Fruit fly (Drosophila melanogaster) whole organism, embryonic: ENCODE results near the gene Iris.

ENCODE experiments used
- Asciz ChIP-seq: fragments of 200-800 bp; sonication (Bioruptor generic); optimal IDR thresholded peaks from 2 replicates; lab custom pipeline; 2017; ENCODE audit warnings: missing biosample characterization, mild to moderate bottlenecking, missing genetic modification characterization, missing genetic modification reagents
- CG1024 ChIP-seq: fragments of 200-800 bp; sonication (Bioruptor generic); IDR thresholded peaks from 2 replicates; pipeline ENCODE4 v1.3.6; 2022; ENCODE audit warnings: missing biosample characterization, missing genetic modification characterization
- CG10274 ChIP-seq: fragments of 200-800 bp; sonication (Bioruptor generic); optimal IDR thresholded peaks from 3 replicates; lab custom pipeline; 2017; ENCODE audit warnings: missing biosample characterization, mild to moderate bottlenecking, missing genetic modification characterization
- CG10366 ChIP-seq: fragments of 200-800 bp; sonication (Bioruptor generic); IDR thresholded peaks from 2 replicates; pipeline ENCODE4 v1.3.6; 2022; ENCODE audit warnings: missing biosample characterization, missing genetic modification characterization
- CG10654 ChIP-seq: fragments of 200-800 bp; sonication (Bioruptor generic); optimal IDR thresholded peaks from 2 replicates; lab custom pipeline; 2016; ENCODE audit warnings: missing biosample characterization, missing genetic modification characterization
- CG10979 ChIP-seq: fragments of 200-800 bp; sonication (Bioruptor generic); optimal IDR thresholded peaks from 2 replicates; lab custom pipeline; 2018; ENCODE audit warnings: missing biosample characterization, mild to moderate bottlenecking, missing genetic modification characterization, moderate library complexity
- CG11093 ChIP-seq: fragments of 200-800 bp; sonication (Bioruptor generic); IDR thresholded peaks from 3 replicates; pipeline ENCODE4 v1.3.6; 2022; ENCODE audit warnings: missing biosample characterization, missing genetic modification characterization
- CG11695 ChIP-seq: fragments of 200-800 bp; sonication (Bioruptor generic); IDR thresholded peaks from 3 replicates; pipeline ENCODE4 v1.3.6; 2022; ENCODE audit warnings: missing biosample characterization, missing genetic modification characterization
- CG12299 ChIP-seq: fragments of 200-800 bp; sonication (Bioruptor generic); optimal IDR thresholded peaks from 2 replicates; lab custom pipeline; 2018; ENCODE audit warnings: missing biosample characterization, mild to moderate bottlenecking, missing genetic modification characterization
- CG14441 ChIP-seq: fragments of 200-800 bp; sonication (Bioruptor generic); IDR thresholded peaks from 2 replicates; pipeline ENCODE4 v1.3.6; 2022; ENCODE audit warnings: missing biosample characterization, missing genetic modification characterization
- CG15696 ChIP-seq: fragments of 200-800 bp; sonication (Bioruptor generic); optimal IDR thresholded peaks from 2 replicates; lab custom pipeline; 2019; ENCODE audit warnings: missing biosample characterization, mild to moderate bottlenecking, missing genetic modification characterization, moderate library complexity
- CG17328 ChIP-seq: fragments of 200-800 bp; sonication (Bioruptor generic); IDR thresholded peaks from 2 replicates; pipeline ENCODE4 v1.3.6; 2022; ENCODE audit warnings: missing biosample characterization, missing genetic modification characterization
- CG31224 ChIP-seq: fragments of 200-800 bp; sonication (Bioruptor generic); IDR thresholded peaks from 2 replicates; pipeline ENCODE4 v1.3.6; 2022; ENCODE audit warnings: missing biosample characterization, missing genetic modification characterization
- CG6689 ChIP-seq: fragments of 200-800 bp; sonication (Bioruptor generic); IDR thresholded peaks from 2 replicates; pipeline ENCODE4 v1.3.6; 2022; ENCODE audit warnings: missing biosample characterization, missing genetic modification characterization
- CG7271 ChIP-seq: fragments of 200-800 bp; sonication (Bioruptor generic); optimal IDR thresholded peaks from 2 replicates; lab custom pipeline; 2018; ENCODE audit warnings: missing biosample characterization, mild to moderate bottlenecking, missing genetic modification characterization, moderate library complexity
- CG7372 ChIP-seq: fragments of 200-800 bp; sonication (Bioruptor generic); IDR thresholded peaks from 2 replicates; pipeline ENCODE4 v1.3.6; 2022; ENCODE audit warnings: missing biosample characterization, missing genetic modification characterization
- CG7987 ChIP-seq: fragments of 200-800 bp; sonication (Bioruptor generic); optimal IDR thresholded peaks from 2 replicates; lab custom pipeline; 2018; ENCODE audit warnings: missing biosample characterization, mild to moderate bottlenecking, missing genetic modification characterization, moderate library complexity
- CG8388 ChIP-seq: fragments of 200-800 bp; sonication (Bioruptor generic); optimal IDR thresholded peaks from 2 replicates; lab custom pipeline; 2019; ENCODE audit warnings: missing biosample characterization, mild to moderate bottlenecking, missing genetic modification characterization, moderate library complexity
- CG8924 ChIP-seq: fragments of 200-800 bp; optimal IDR thresholded peaks from 3 replicates; lab custom pipeline; 2019; ENCODE audit warnings: missing biosample characterization, mild to moderate bottlenecking, missing genetic modification characterization, moderate library complexity
- CG9876 ChIP-seq: fragments of 200-800 bp; sonication (Bioruptor generic); optimal IDR thresholded peaks from 2 replicates; lab custom pipeline; 2016; ENCODE audit warnings: missing biosample characterization, missing genetic modification characterization
- CHES-1-like ChIP-seq: fragments of 200-800 bp; sonication (Bioruptor generic); optimal IDR thresholded peaks from 2 replicates; lab custom pipeline; 2016; ENCODE audit warnings: missing biosample characterization, missing genetic modification characterization
- CrebB ChIP-seq: fragments of 200-800 bp; sonication (Bioruptor generic); optimal IDR thresholded peaks from 3 replicates; lab custom pipeline; 2018; ENCODE audit warnings: missing biosample characterization, mild to moderate bottlenecking, missing genetic modification characterization
- Dfd ChIP-seq, 2 experiments: fragments of >200 bp; optimal IDR thresholded peaks; 2 replicates each; lab custom pipeline; 2017; ENCODE audit warnings: missing biosample characterization in 2 of 2, missing genetic modification characterization in 2 of 2
- ERR ChIP-seq: fragments of 200-800 bp; sonication (Bioruptor generic); optimal IDR thresholded peaks from 2 replicates; lab custom pipeline; 2016; ENCODE audit warnings: missing biosample characterization, missing genetic modification characterization
- Jarid2 ChIP-seq: fragments of 200-800 bp; sonication (Bioruptor generic); optimal IDR thresholded peaks from 3 replicates; lab custom pipeline; 2017; ENCODE audit warnings: mild to moderate bottlenecking, missing biosample characterization, missing genetic modification reagents, missing genetic modification characterization
- Lhr ChIP-seq: fragments of 200-800 bp; sonication (Bioruptor generic); optimal IDR thresholded peaks from 3 replicates; lab custom pipeline; 2017; ENCODE audit warnings: mild to moderate bottlenecking, missing biosample characterization, missing genetic modification reagents, missing genetic modification characterization
- MESR4 ChIP-seq: fragments of 200-800 bp; sonication (Bioruptor generic); optimal IDR thresholded peaks from 2 replicates; lab custom pipeline; 2018; ENCODE audit warnings: missing biosample characterization, mild to moderate bottlenecking, missing genetic modification characterization, moderate library complexity
- MTF-1 ChIP-seq: fragments of 200-800 bp; sonication (Bioruptor generic); optimal IDR thresholded peaks from 2 replicates; lab custom pipeline; 2018; ENCODE audit warnings: missing biosample characterization, mild to moderate bottlenecking, missing genetic modification characterization, borderline replicate concordance
- Pdp1 ChIP-seq, 2 experiments: fragments of 200-800 bp; sonication (Bioruptor generic); optimal IDR thresholded peaks; 3 replicates each; lab custom pipeline; 2016; ENCODE audit warnings: missing biosample characterization in 2 of 2, missing genetic modification characterization in 2 of 2, mild to moderate bottlenecking in 1 of 2, moderate library complexity in 1 of 2
- Sox100B ChIP-seq: fragments of 200-800 bp; sonication (Bioruptor generic); optimal IDR thresholded peaks from 3 replicates; lab custom pipeline; 2018; ENCODE audit warnings: missing biosample characterization, mild to moderate bottlenecking, missing genetic modification characterization
- Usf ChIP-seq: fragments of 200-800 bp; sonication (Bioruptor generic); optimal IDR thresholded peaks from 2 replicates; lab custom pipeline; 2017; ENCODE audit warnings: missing genotype, missing biosample characterization, missing genetic modification characterization
- amos ChIP-seq: fragments of 200-800 bp; sonication (Bioruptor generic); IDR thresholded peaks from 2 replicates; pipeline ENCODE4 v1.3.6; 2022; ENCODE audit warnings: missing biosample characterization, missing genetic modification characterization; ENCODE audit not compliant: partially characterized antibody
- ara ChIP-seq: fragments of 200-800 bp; sonication (Bioruptor generic); IDR thresholded peaks from 2 replicates; pipeline ENCODE4 v1.3.6; 2022; ENCODE audit warnings: missing biosample characterization, missing genetic modification characterization
- cato ChIP-seq: fragments of 200-800 bp; sonication (Bioruptor generic); optimal IDR thresholded peaks from 2 replicates; lab custom pipeline; 2016; ENCODE audit warnings: missing biosample characterization, missing genetic modification characterization, borderline replicate concordance
- ewg ChIP-seq: fragments of 200-800 bp; sonication (Bioruptor generic); optimal IDR thresholded peaks from 3 replicates; lab custom pipeline; 2017; ENCODE audit warnings: mild to moderate bottlenecking, missing biosample characterization, missing genetic modification reagents, missing genetic modification characterization
- fru ChIP-seq: fragments of >200 bp; optimal IDR thresholded peaks from 2 replicates; lab custom pipeline; 2017
- hbn ChIP-seq: fragments of 200-800 bp; sonication (Bioruptor generic); IDR thresholded peaks from 2 replicates; pipeline ENCODE4 v1.3.6; 2022; ENCODE audit warnings: missing biosample characterization, missing genetic modification characterization; ENCODE audit not compliant: partially characterized antibody
- lilli ChIP-seq: fragments of 200-800 bp; sonication (Bioruptor generic); optimal IDR thresholded peaks from 3 replicates; lab custom pipeline; 2016; ENCODE audit warnings: missing biosample characterization, missing genetic modification characterization
- mirr ChIP-seq: fragments of 200-800 bp; sonication (Bioruptor generic); optimal IDR thresholded peaks from 3 replicates; lab custom pipeline; 2018; ENCODE audit warnings: missing biosample characterization, mild to moderate bottlenecking, missing genetic modification characterization
- otp ChIP-seq: fragments of 200-800 bp; sonication (Bioruptor generic); IDR thresholded peaks from 3 replicates; pipeline ENCODE4, ENCODE4 v1.3.6; 2022; ENCODE audit warnings: missing biosample characterization, missing genetic modification characterization
- pum ChIP-seq: fragments of 200-800 bp; sonication (Bioruptor generic); optimal IDR thresholded peaks from 2 replicates; lab custom pipeline; 2016; ENCODE audit warnings: missing biosample characterization, missing genetic modification characterization
- pzg ChIP-seq: fragments of 200-800 bp; sonication (Bioruptor generic); optimal IDR thresholded peaks from 3 replicates; lab custom pipeline; 2018; ENCODE audit warnings: missing biosample characterization, mild to moderate bottlenecking, missing genetic modification characterization, moderate library complexity
- repo ChIP-seq: fragments of 200-800 bp; sonication (Bioruptor generic); optimal IDR thresholded peaks from 2 replicates; lab custom pipeline; 2016; ENCODE audit warnings: missing biosample characterization, missing genetic modification characterization
- slbo ChIP-seq: fragments of 200-800 bp; sonication (Bioruptor generic); IDR thresholded peaks from 2 replicates; pipeline ENCODE4 v1.3.6; 2022; ENCODE audit warnings: missing biosample characterization, missing genetic modification characterization
- sr ChIP-seq: fragments of 200-800 bp; sonication (Bioruptor generic); IDR thresholded peaks from 3 replicates; pipeline ENCODE4 v1.3.6; 2022; ENCODE audit warnings: missing biosample characterization, missing genetic modification characterization
- tio ChIP-seq: fragments of 200-800 bp; sonication (Bioruptor generic); optimal IDR thresholded peaks from 2 replicates; lab custom pipeline; 2017; ENCODE audit warnings: missing biosample characterization, missing genetic modification characterization, inconsistent platforms
- trem ChIP-seq: fragments of 200-800 bp; optimal IDR thresholded peaks from 3 replicates; lab custom pipeline; 2019; ENCODE audit warnings: missing biosample characterization, mild to moderate bottlenecking, missing genetic modification characterization, moderate library complexity
- twi ChIP-seq: fragments of 200-800 bp; optimal IDR thresholded peaks from 2 replicates; lab custom pipeline; 2019; ENCODE audit warnings: missing biosample characterization, mild to moderate bottlenecking, missing genetic modification characterization, moderate library complexity
- wdn ChIP-seq: fragments of 200-800 bp; sonication (Bioruptor generic); IDR thresholded peaks from 2 replicates; pipeline ENCODE4 v1.3.6; 2022; ENCODE audit warnings: missing biosample characterization, missing genetic modification characterization
- z ChIP-seq: fragments of 200-800 bp; sonication (Bioruptor generic); IDR thresholded peaks from 3 replicates; pipeline ENCODE4 v1.3.6; 2022; ENCODE audit warnings: missing biosample characterization, missing genetic modification characterization

Gene Iris

dm6 chr2L:1172704-1173107 is 38.8 kb upstream of the Iris start, which contains the start of the genes Charon and CG4887 (continued):
- TF ChIP-seq cato (GFP tag; lab: Kevin White, UChicago), result peak; percentile 79
- no peak for TF ChIP-seq z
- peak; percentile 85 for TF ChIP-seq CG10654 (GFP tag; lab: Kevin White, UChicago)
- no peak for TF ChIP-seq MESR4 (GFP tag; lab: Kevin White, UChicago)
- TF ChIP-seq fru, result no peak
- TF ChIP-seq pum, result peak; percentile 90
- TF ChIP-seq CG10979 (tag; lab: Kevin White, UChicago), result peak; percentile 71
- peak; percentile 93 for TF ChIP-seq lilli (GFP tag; lab: Kevin White, UChicago)
- peak; percentile 41; the same call in 1 of the 3 replicates for TF ChIP-seq CG11695 (GFP tag; lab: Robert Waterston, UW)
- TF ChIP-seq CG9876 (GFP tag; lab: Kevin White, UChicago), result peak; percentile 71
- TF ChIP-seq CG31224 (GFP tag; lab: Robert Waterston, UW), result peak; percentile 55; the same call in 1 of the 2 replicates
- no peak for TF ChIP-seq Sox100B (GFP tag; lab: Kevin White, UChicago)
- TF ChIP-seq Usf (GFP tag; lab: Kevin White, UChicago), result peak; percentile 53
- peak; percentile 61 for TF ChIP-seq ewg (GFP tag; lab: Kevin White, UChicago)
- TF ChIP-seq ara (GFP tag; lab: Robert Waterston, UW), result peak; percentile 75; the same call in 1 of the 2 replicates
- peak; percentile 67 for TF ChIP-seq ERR (GFP tag; lab: Kevin White, UChicago)
- peak; percentile 3 for TF ChIP-seq CG10274 (GFP tag; lab: Kevin White, UChicago)
- peak; percentile 35 for TF ChIP-seq CG7271 (tag; lab: Kevin White, UChicago)
- TF ChIP-seq twi (tag; lab: Kevin White, UChicago), result peak; percentile 70
- peak; percentile 53 for TF ChIP-seq repo
- TF ChIP-seq sr (GFP tag; lab: Robert Waterston, UW), result no peak
- peak; percentile 48 for TF ChIP-seq amos (GFP tag; lab: Robert Waterston, UW)
- TF ChIP-seq CG12299, result peak; percentile 71
- TF ChIP-seq wdn, result peak; percentile 55
- peak; percentile 53; the same call in 1 of the 2 replicates for TF ChIP-seq CG1024 (GFP tag; lab: Robert Waterston, UW)
- TF ChIP-seq CrebB (tag; lab: Kevin White, UChicago), result peak; percentile 52
- TF ChIP-seq Dfd (GFP tag; optimal IDR thresholded peaks at IDR 0.05; lab: Kevin White, UChicago), result no peak
- TF ChIP-seq Jarid2, result no peak
- peak; percentile 70; the same call in 2 of the 3 replicates for TF ChIP-seq CG11093 (GFP tag; lab: Robert Waterston, UW)
- peak in 1 of 2 experiments; percentile 87 for TF ChIP-seq Pdp1 (GFP tag; optimal IDR thresholded peaks at IDR 0.05; lab: Kevin White, UChicago)
- TF ChIP-seq CHES-1-like (GFP tag; lab: Kevin White, UChicago), result peak; percentile 91
- peak; percentile 87 for TF ChIP-seq CG15696
- TF ChIP-seq mirr, result peak; percentile 5
- peak; percentile 82 for TF ChIP-seq CG10366 (GFP tag; lab: Robert Waterston, UW)
- peak; percentile 78 for TF ChIP-seq CG14441
- no peak for TF ChIP-seq otp
- TF ChIP-seq Lhr (GFP tag; lab: Kevin White, UChicago), result peak; percentile 67
- TF ChIP-seq CG7372, result peak; percentile 83; the same call in 1 of the 2 replicates
- TF ChIP-seq hbn (GFP tag; lab: Robert Waterston, UW), result peak; percentile 58; the same call in 1 of the 2 replicates
- peak; percentile 70 for TF ChIP-seq CG17328 (GFP tag; lab: Robert Waterston, UW)
- no peak for TF ChIP-seq MTF-1
- peak; percentile 92 for TF ChIP-seq slbo (GFP tag; lab: Robert Waterston, UW)
- no peak for TF ChIP-seq CG8924 (tag; lab: Kevin White, UChicago)
- no peak for TF ChIP-seq Asciz
- TF ChIP-seq CG7987 (GFP tag; lab: Kevin White, UChicago), result peak; percentile 35
- TF ChIP-seq CG6689, result peak; percentile 77
- TF ChIP-seq tio (GFP tag; lab: Kevin White, UChicago), result no peak
- TF ChIP-seq pzg (GFP tag; lab: Kevin White, UChicago), result peak; percentile 51
- TF ChIP-seq trem (tag; lab: Kevin White, UChicago), result peak; percentile 71
- peak; percentile 71 for TF ChIP-seq CG8388 (GFP tag; lab: Kevin White, UChicago)
